Worm (Caenorhabditis elegans) whole organism, mixed stage, embryonic: ENCODE results near the gene C40C9.3.
A peak's percentile ranks its signal among the peaks of the same experiment; 100 is the strongest.

ENCODE experiments used
- M03D4.4 ChIP-seq: sonication (generic microtip); optimal IDR thresholded peaks from 2 replicates; lab custom pipeline; 2017; ENCODE audit warnings: mild to moderate bottlenecking, missing genetic modification characterization, missing compliant biosample characterization
- bed-3 ChIP-seq: fragments of 200-800 bp; sonication (Bioruptor generic); optimal IDR thresholded peaks from 3 replicates; lab custom pipeline; 2018; ENCODE audit warnings: mild to moderate bottlenecking, missing genetic modification characterization, moderate library complexity, missing compliant biosample characterization
- blmp-1 ChIP-seq: fragments of 150-350 bp; optimal IDR thresholded peaks from 2 replicates; lab custom pipeline; 2014; ENCODE audit warnings: missing biosample characterization, missing genetic modification characterization
- ceh-39 ChIP-seq: fragments of 150-350 bp; optimal IDR thresholded peaks from 2 replicates; lab custom pipeline; 2014; ENCODE audit warnings: missing biosample characterization, missing genetic modification characterization
- ceh-43 ChIP-seq: fragments of 200-800 bp; sonication (Bioruptor generic); optimal IDR thresholded peaks from 2 replicates; lab custom pipeline; 2018; ENCODE audit warnings: mild to moderate bottlenecking, missing genetic modification characterization, moderate library complexity, missing compliant biosample characterization
- ceh-83 ChIP-seq: fragments of 200-800 bp; sonication (Bioruptor generic); optimal IDR thresholded peaks from 2 replicates; lab custom pipeline; 2018; ENCODE audit warnings: mild to moderate bottlenecking, missing genetic modification characterization, missing compliant biosample characterization
- ces-1 ChIP-seq: fragments of 150-350 bp; optimal IDR thresholded peaks from 2 replicates; lab custom pipeline; 2014; ENCODE audit warnings: missing biosample characterization, missing genetic modification reagents, missing genetic modification characterization
- cnd-1 ChIP-seq: fragments of 200-800 bp; sonication (Bioruptor generic); optimal IDR thresholded peaks from 2 replicates; lab custom pipeline; 2018; ENCODE audit warnings: mild to moderate bottlenecking, missing genetic modification characterization, missing compliant biosample characterization
- drap-1 ChIP-seq: fragments of 200-800 bp; sonication (Bioruptor generic); optimal IDR thresholded peaks from 3 replicates; lab custom pipeline; 2018; ENCODE audit warnings: mild to moderate bottlenecking, missing genetic modification characterization, missing compliant biosample characterization
- elt-1 ChIP-seq: sonication (generic microtip); optimal IDR thresholded peaks from 2 replicates; lab custom pipeline; 2017; ENCODE audit warnings: missing genetic modification characterization, mild to moderate bottlenecking, missing compliant biosample characterization, antibody characterized with exemption, moderate library complexity, borderline replicate concordance; ENCODE audit not compliant: insufficient read depth
- elt-3 ChIP-seq: fragments of 150-350 bp; optimal IDR thresholded peaks from 2 replicates; lab custom pipeline; 2014; ENCODE audit warnings: missing biosample characterization, missing genetic modification characterization
- flh-1 ChIP-seq: fragments of 200-800 bp; sonication (Bioruptor generic); optimal IDR thresholded peaks from 2 replicates; lab custom pipeline; 2018; ENCODE audit warnings: mild to moderate bottlenecking, missing genetic modification characterization, moderate library complexity, missing compliant biosample characterization
- ham-2 ChIP-seq: fragments of 200-800 bp; sonication (Bioruptor generic); optimal IDR thresholded peaks from 2 replicates; lab custom pipeline; 2018; ENCODE audit warnings: mild to moderate bottlenecking, missing genetic modification characterization, missing compliant biosample characterization
- hlh-1 ChIP-seq: fragments of 150-350 bp; optimal IDR thresholded peaks from 2 replicates; lab custom pipeline; 2014; ENCODE audit warnings: missing biosample characterization, missing genetic modification reagents, missing genetic modification characterization
- lin-13 ChIP-seq: fragments of 150-350 bp; optimal IDR thresholded peaks from 2 replicates; lab custom pipeline; 2014; ENCODE audit warnings: missing biosample characterization, missing genetic modification characterization
- lin-32 ChIP-seq: fragments of 200-800 bp; sonication (Bioruptor generic); optimal IDR thresholded peaks from 2 replicates; lab custom pipeline; 2018; ENCODE audit warnings: mild to moderate bottlenecking, missing genetic modification characterization, missing compliant biosample characterization
- lsy-2 ChIP-seq: fragments of 150-350 bp; optimal IDR thresholded peaks from 2 replicates; lab custom pipeline; 2014; ENCODE audit warnings: missing biosample characterization, missing genetic modification characterization
- mab-5 ChIP-seq: fragments of 150-350 bp; optimal IDR thresholded peaks from 2 replicates; lab custom pipeline; 2014; ENCODE audit warnings: missing biosample characterization, missing genetic modification characterization
- mep-1 ChIP-seq: fragments of 150-350 bp; optimal IDR thresholded peaks from 2 replicates; lab custom pipeline; 2017; ENCODE audit warnings: missing biosample characterization, missing genetic modification reagents, missing genetic modification characterization, inconsistent platforms
- mls-2 ChIP-seq: sonication (generic microtip); optimal IDR thresholded peaks from 2 replicates; lab custom pipeline; 2016; ENCODE audit warnings: mild to moderate bottlenecking, missing genetic modification characterization, moderate library complexity, missing compliant biosample characterization
- nhr-12 ChIP-seq: fragments of 150-350 bp; optimal IDR thresholded peaks from 2 replicates; lab custom pipeline; 2014; ENCODE audit warnings: missing biosample characterization, missing genetic modification characterization
- nhr-2 ChIP-seq: fragments of 150-350 bp; optimal IDR thresholded peaks from 2 replicates; lab custom pipeline; 2014; ENCODE audit warnings: missing biosample characterization, missing genetic modification characterization
- nhr-237 ChIP-seq: fragments of 150-350 bp; optimal IDR thresholded peaks from 2 replicates; lab custom pipeline; 2014; ENCODE audit warnings: missing biosample characterization, missing genetic modification characterization
- nhr-28 ChIP-seq: fragments of 150-350 bp; optimal IDR thresholded peaks from 2 replicates; lab custom pipeline; 2014; ENCODE audit warnings: missing biosample characterization, missing genetic modification characterization
- nhr-76 ChIP-seq: sonication (generic microtip); optimal IDR thresholded peaks from 2 replicates; lab custom pipeline; 2017; ENCODE audit warnings: missing biosample characterization, missing genetic modification characterization
- pha-4 ChIP-seq: fragments of 150-350 bp; optimal IDR thresholded peaks from 2 replicates; lab custom pipeline; 2018; ENCODE audit warnings: missing biosample characterization, missing genetic modification reagents, missing genetic modification characterization
- sem-2 ChIP-seq: fragments of 200-800 bp; sonication (Bioruptor generic); optimal IDR thresholded peaks from 2 replicates; lab custom pipeline; 2018; ENCODE audit warnings: mild to moderate bottlenecking, missing genetic modification characterization, missing compliant biosample characterization
- snpc-4 ChIP-seq: fragments of 150-350 bp; optimal IDR thresholded peaks from 2 replicates; lab custom pipeline; 2014; ENCODE audit warnings: missing biosample characterization, missing genetic modification characterization
- sptf-1 ChIP-seq: sonication (generic microtip); optimal IDR thresholded peaks from 2 replicates; lab custom pipeline; 2017; ENCODE audit warnings: mild to moderate bottlenecking, missing genetic modification characterization, moderate library complexity, missing compliant biosample characterization
- tbx-8 ChIP-seq: fragments of 200-800 bp; sonication (Bioruptor generic); optimal IDR thresholded peaks from 2 replicates; lab custom pipeline; 2018; ENCODE audit warnings: mild to moderate bottlenecking, missing genetic modification characterization, moderate library complexity, missing compliant biosample characterization
- unc-120 ChIP-seq: sonication (generic microtip); optimal IDR thresholded peaks from 2 replicates; lab custom pipeline; 2017; ENCODE audit warnings: missing genetic modification characterization, missing compliant biosample characterization; ENCODE audit not compliant: poor library complexity, severe bottlenecking
- unc-39 ChIP-seq: fragments of 150-350 bp; optimal IDR thresholded peaks from 2 replicates; lab custom pipeline; 2014; ENCODE audit warnings: missing biosample characterization, missing genetic modification characterization
- unc-62 ChIP-seq: fragments of 150-350 bp; optimal IDR thresholded peaks from 2 replicates; lab custom pipeline; 2014; ENCODE audit warnings: missing biosample characterization, missing genetic modification reagents, missing genetic modification characterization
- zip-8 ChIP-seq: fragments of 150-350 bp; optimal IDR thresholded peaks from 2 replicates; lab custom pipeline; 2014; ENCODE audit warnings: missing biosample characterization, missing genetic modification characterization
- ztf-11 ChIP-seq: fragments of 150-350 bp; optimal IDR thresholded peaks from 2 replicates; lab custom pipeline; 2014; ENCODE audit warnings: missing biosample characterization, missing genetic modification characterization

The C40C9.3 gene

DNA sequence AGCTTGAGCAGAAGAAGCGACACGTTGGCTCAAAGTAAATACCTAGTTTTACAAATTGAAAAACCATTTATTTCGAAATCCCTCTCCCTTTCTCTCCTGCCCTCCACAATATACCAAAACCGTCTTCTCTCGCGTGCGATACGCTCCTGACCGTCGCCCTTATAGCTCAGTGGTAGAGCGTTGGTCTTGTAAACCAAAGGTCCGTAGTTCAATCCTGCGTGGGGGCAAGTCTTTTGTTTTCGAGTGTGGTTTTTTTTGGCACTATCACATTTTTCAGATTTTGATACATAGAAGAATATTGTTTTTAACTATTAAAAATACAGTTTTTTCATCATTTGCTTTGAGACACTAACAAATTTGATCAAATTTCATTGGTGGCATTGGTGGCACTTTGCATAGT lies 6.2 kb downstream of the C40C9.3 start (continued):
- TF ChIP-seq nhr-12 (no peak), tbx-8 (GFP tag; lab: Kevin White, UChicago) (peak; percentile 13)

ce11 chrX:13654276-13654675 lies 6.9 kb downstream of the C40C9.3 start:
- TF ChIP-seq sptf-1: peak; percentile 10
- TF ChIP-seq unc-62: no peak

DNA sequence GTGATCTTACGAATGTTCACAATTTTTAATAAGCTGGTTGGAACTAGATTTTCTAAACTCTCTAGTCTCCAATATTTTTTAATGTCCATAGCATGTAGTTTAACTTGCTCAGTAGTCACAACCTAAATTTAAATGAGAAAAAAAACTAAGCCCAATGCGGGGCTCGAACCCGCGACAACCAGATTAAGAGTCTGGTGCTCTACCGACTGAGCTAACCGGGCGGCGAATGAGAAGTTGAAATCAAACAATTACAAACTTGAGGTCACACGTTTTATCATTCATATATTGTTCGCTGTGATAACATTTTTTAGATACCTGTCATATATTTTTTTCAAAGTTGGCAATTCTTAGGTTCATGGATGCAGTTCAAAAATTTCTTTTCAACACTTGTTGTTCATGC lies 8.4 kb downstream of the C40C9.3 start:
- TF ChIP-seq ceh-83 (GFP tag; lab: Kevin White, UChicago): no peak
- no peak for TF ChIP-seq flh-1 (GFP tag; lab: Kevin White, UChicago)
- TF ChIP-seq drap-1 (GFP tag; lab: Kevin White, UChicago): no peak
- no peak for TF ChIP-seq M03D4.4
- TF ChIP-seq nhr-2 (tag; lab: Kevin White, UChicago): no peak
- no peak for TF ChIP-seq lin-13 (tag; lab: Kevin White, UChicago)
- TF ChIP-seq mls-2: no peak
- TF ChIP-seq ztf-11: no peak
- TF ChIP-seq bed-3 (GFP tag; lab: Kevin White, UChicago): no peak
- TF ChIP-seq cnd-1 (tag; lab: Kevin White, UChicago): no peak
- TF ChIP-seq mab-5 (tag; lab: Kevin White, UChicago): no peak
- no peak for TF ChIP-seq lin-32 (GFP tag; lab: Kevin White, UChicago)
- TF ChIP-seq elt-1: no peak
- no peak for TF ChIP-seq pha-4 (tag; lab: Kevin White, UChicago)

DNA sequence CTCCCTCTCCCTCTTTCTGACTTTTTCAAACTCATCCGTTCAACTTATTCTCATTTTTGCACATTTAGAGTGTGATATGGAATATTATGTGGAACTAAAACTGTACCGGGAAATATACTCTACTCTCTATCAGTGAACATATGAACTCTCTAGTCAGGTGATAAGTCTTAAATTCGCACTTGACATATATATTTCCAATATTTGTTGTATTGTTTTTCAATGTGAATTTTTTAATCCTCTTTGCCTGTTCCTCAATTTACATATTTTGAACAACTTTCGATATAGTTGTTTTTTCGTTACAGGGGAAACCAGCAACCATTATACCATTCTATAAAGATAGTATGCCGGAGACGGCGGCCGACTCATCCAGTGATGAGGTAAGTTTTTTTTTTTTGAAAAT lies 12.8 kb downstream of the C40C9.3 start, which contains the start of gene C04A11.1:
C04A11.1 (plus strand) TSS at position 301 of the 400 bp plus-strand sequence.
- TF ChIP-seq snpc-4 (tag; lab: Kevin White, UChicago) (no peak), lsy-2 (tag; lab: Kevin White, UChicago) (no peak), flh-1 (GFP tag; lab: Kevin White, UChicago) (no peak), elt-1 (no peak)

DNA sequence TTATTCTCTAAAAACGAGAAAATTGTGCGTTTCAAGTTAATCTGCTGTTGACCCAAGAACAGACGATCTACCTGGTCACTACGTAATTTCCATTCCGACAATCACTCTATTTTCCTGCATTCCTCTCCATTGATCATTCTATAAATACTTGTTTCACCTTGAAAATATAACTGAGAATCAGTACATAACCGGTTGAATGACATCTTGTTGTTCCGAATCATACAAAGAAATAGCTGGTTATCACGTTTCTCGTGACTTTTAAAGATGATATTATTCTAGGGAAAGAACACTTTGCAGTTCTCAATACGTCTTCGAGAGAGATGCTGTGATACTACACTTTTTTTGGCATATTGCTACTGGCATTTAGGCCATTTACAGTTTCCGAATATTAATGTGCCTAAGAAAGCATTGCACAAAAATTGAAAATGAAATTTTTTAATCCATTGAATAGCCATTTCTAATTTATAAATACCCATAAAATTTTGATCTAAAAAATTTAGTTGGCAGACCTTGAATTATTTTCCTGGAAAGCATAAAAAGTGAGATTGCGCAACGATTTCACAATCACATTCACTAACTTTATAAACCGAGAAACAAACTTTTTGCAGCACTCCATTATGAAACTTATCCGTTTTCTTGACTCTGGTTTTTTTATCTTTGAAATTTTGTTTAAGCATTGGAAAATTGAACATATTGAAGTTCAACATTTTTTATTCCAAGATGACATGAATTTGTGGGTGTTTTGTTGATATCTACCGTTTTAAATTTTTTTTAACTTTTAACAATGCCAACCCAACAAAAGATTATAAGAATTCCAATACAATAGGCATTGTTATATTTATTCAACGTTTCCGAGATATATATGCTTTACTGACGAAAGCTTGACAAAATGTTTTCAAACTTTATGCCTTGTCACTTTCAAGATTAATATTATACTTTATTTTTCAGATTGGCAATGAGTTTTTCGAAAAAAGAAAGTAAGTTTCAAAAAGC lies 16.5 kb downstream of the C40C9.3 start, which contains the start of gene C04A11.5:
C04A11.5 (plus strand) TSS at position 943 of the 993 bp plus-strand sequence.
- TF ChIP-seq zip-8 (tag; lab: Kevin White, UChicago) (peak; percentile 71), unc-120 (tag; lab: Kevin White, UChicago) (no peak)

DNA sequence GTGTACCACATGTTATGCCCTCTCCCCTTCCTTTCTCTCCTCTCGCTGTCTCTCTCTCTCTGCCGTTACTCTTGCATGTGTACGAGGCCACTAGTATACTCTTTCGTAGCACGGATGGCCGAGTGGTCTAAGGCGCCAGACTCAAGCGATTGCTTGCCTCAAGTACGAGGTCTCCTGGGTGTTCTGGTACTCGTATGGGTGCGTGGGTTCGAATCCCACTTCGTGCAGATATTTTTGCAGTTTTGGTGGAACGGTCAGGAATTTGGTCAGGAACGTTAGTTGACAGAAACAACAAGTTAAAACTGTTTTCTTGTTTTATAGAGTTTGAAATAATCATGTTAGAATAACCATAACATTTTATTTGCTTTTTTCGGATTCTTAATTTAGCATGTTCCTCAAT lies 18.0 kb downstream of the C40C9.3 start:
- peak; percentile 96 for TF ChIP-seq flh-1 (GFP tag; lab: Kevin White, UChicago)
- peak; percentile 78 for TF ChIP-seq hlh-1 (tag; lab: Kevin White, UChicago)
- peak; percentile 37 for TF ChIP-seq elt-1
- peak; percentile 49 for TF ChIP-seq nhr-237 (tag; lab: Kevin White, UChicago)
- TF ChIP-seq ces-1: peak; percentile 62
- peak; percentile 99 for TF ChIP-seq cnd-1 (tag; lab: Kevin White, UChicago)
- TF ChIP-seq lin-13 (tag; lab: Kevin White, UChicago): peak; percentile 76
- TF ChIP-seq nhr-28 (tag; lab: Kevin White, UChicago): peak; percentile 88
- peak; percentile 97 for TF ChIP-seq ham-2
- peak; percentile 88 for TF ChIP-seq mep-1
- peak; percentile 98 for TF ChIP-seq M03D4.4
- peak; percentile 99 for TF ChIP-seq unc-120 (tag; lab: Kevin White, UChicago)
- peak; percentile 99 for TF ChIP-seq ceh-83 (GFP tag; lab: Kevin White, UChicago)
- TF ChIP-seq bed-3 (GFP tag; lab: Kevin White, UChicago): peak; percentile 97
- TF ChIP-seq nhr-76 (tag; lab: Kevin White, UChicago): peak; percentile 7
- peak; percentile 97 for TF ChIP-seq unc-39 (tag; lab: Kevin White, UChicago)
- peak; percentile 44 for TF ChIP-seq nhr-2 (tag; lab: Kevin White, UChicago)
- peak; percentile 55 for TF ChIP-seq ceh-39 (tag; lab: Kevin White, UChicago)
- peak; percentile 93 for TF ChIP-seq nhr-12
- TF ChIP-seq pha-4 (tag; lab: Kevin White, UChicago): peak; percentile 85
- peak; percentile 12 for TF ChIP-seq zip-8 (tag; lab: Kevin White, UChicago)
- TF ChIP-seq sptf-1: peak; percentile 99
- TF ChIP-seq snpc-4 (tag; lab: Kevin White, UChicago): no peak
- peak; percentile 75 for TF ChIP-seq elt-3 (tag; lab: Kevin White, UChicago)
- peak; percentile 99 for TF ChIP-seq lin-32 (GFP tag; lab: Kevin White, UChicago)
- TF ChIP-seq blmp-1 (tag; lab: Kevin White, UChicago): peak; percentile 45
- no peak for TF ChIP-seq mab-5 (tag; lab: Kevin White, UChicago)
- peak; percentile 34 for TF ChIP-seq lsy-2 (tag; lab: Kevin White, UChicago)
- peak; percentile 97 for TF ChIP-seq sem-2 (GFP tag; lab: Kevin White, UChicago)
- TF ChIP-seq mls-2: peak; percentile 100
- peak; percentile 97 for TF ChIP-seq ceh-43 (GFP tag; lab: Kevin White, UChicago)
- peak; percentile 76 for TF ChIP-seq unc-62
- peak; percentile 100 for TF ChIP-seq drap-1 (GFP tag; lab: Kevin White, UChicago)
- peak; percentile 98 for TF ChIP-seq tbx-8 (GFP tag; lab: Kevin White, UChicago)
